Fruit fly (Drosophila melanogaster) whole organism, embryonic: ENCODE data around the gene CG31525.

ENCODE experiments used
- ATbp ChIP-seq: fragments of 200-800 bp; sonication (Bioruptor generic); optimal IDR thresholded peaks from 2 replicates; lab custom pipeline; 2017; ENCODE audit warnings: missing biosample characterization, mild to moderate bottlenecking, missing genetic modification characterization, missing genetic modification reagents
- Adf1 ChIP-seq: fragments of 200-800 bp; sonication (Bioruptor generic); IDR thresholded peaks from 2 replicates; pipeline ENCODE4 v1.3.6; 2022; ENCODE audit warnings: missing biosample characterization, missing genetic modification characterization
- Antp ChIP-seq: fragments of 200-800 bp; sonication (Bioruptor generic); optimal IDR thresholded peaks from 3 replicates; lab custom pipeline; 2016; ENCODE audit warnings: missing biosample characterization, missing genetic modification characterization
- Atf6 ChIP-seq: fragments of 200-800 bp; sonication (Bioruptor generic); IDR thresholded peaks from 2 replicates; pipeline ENCODE4 v1.3.6; 2022; ENCODE audit warnings: missing biosample characterization, missing genetic modification characterization
- CG10979 ChIP-seq: fragments of 200-800 bp; sonication (Bioruptor generic); optimal IDR thresholded peaks from 2 replicates; lab custom pipeline; 2018; ENCODE audit warnings: missing biosample characterization, mild to moderate bottlenecking, missing genetic modification characterization, moderate library complexity
- CG11504 ChIP-seq: fragments of 200-800 bp; sonication (Bioruptor generic); optimal IDR thresholded peaks from 3 replicates; lab custom pipeline; 2019; ENCODE audit warnings: missing biosample characterization, mild to moderate bottlenecking, missing genetic modification characterization, moderate library complexity
- CG13296 ChIP-seq: fragments of 200-800 bp; sonication (Bioruptor generic); optimal IDR thresholded peaks from 3 replicates; lab custom pipeline; 2018; ENCODE audit warnings: missing biosample characterization, mild to moderate bottlenecking, missing genetic modification characterization
- CG14860 ChIP-seq: fragments of 200-800 bp; sonication (Bioruptor generic); IDR thresholded peaks from 3 replicates; pipeline ENCODE4 v1.3.6; 2022; ENCODE audit warnings: missing biosample characterization, missing genetic modification characterization; ENCODE audit not compliant: partially characterized antibody
- CG14965 ChIP-seq: fragments of 200-800 bp; sonication (Bioruptor generic); optimal IDR thresholded peaks from 2 replicates; lab custom pipeline; 2016; ENCODE audit warnings: missing biosample characterization, missing genetic modification characterization, borderline replicate concordance
- CG15479 ChIP-seq: fragments of 200-800 bp; sonication (Bioruptor generic); optimal IDR thresholded peaks from 3 replicates; lab custom pipeline; 2019; ENCODE audit warnings: missing biosample characterization, mild to moderate bottlenecking, missing genetic modification characterization, moderate library complexity
- CG16815 ChIP-seq: fragments of 200-800 bp; sonication (Bioruptor generic); optimal IDR thresholded peaks from 3 replicates; lab custom pipeline; 2017; ENCODE audit warnings: missing biosample characterization, mild to moderate bottlenecking, missing genetic modification characterization
- CG17385 ChIP-seq: fragments of 200-800 bp; sonication (Bioruptor generic); optimal IDR thresholded peaks from 3 replicates; lab custom pipeline; 2018; ENCODE audit warnings: missing biosample characterization, mild to moderate bottlenecking, missing genetic modification characterization
- CG1832 ChIP-seq: fragments of 200-800 bp; sonication (Bioruptor generic); optimal IDR thresholded peaks from 2 replicates; lab custom pipeline; 2017; ENCODE audit warnings: missing biosample characterization, mild to moderate bottlenecking, missing genetic modification characterization, inconsistent platforms
- CG2116 ChIP-seq: fragments of 200-800 bp; sonication (Bioruptor generic); optimal IDR thresholded peaks from 3 replicates; lab custom pipeline; 2018; ENCODE audit warnings: missing biosample characterization, mild to moderate bottlenecking, missing genetic modification characterization
- CG2120 ChIP-seq: fragments of 200-800 bp; sonication (Bioruptor generic); optimal IDR thresholded peaks from 3 replicates; lab custom pipeline; 2016; ENCODE audit warnings: missing biosample characterization, missing genetic modification characterization
- CG2678 ChIP-seq: fragments of 200-800 bp; sonication (Bioruptor generic); optimal IDR thresholded peaks from 3 replicates; lab custom pipeline; 2019; ENCODE audit warnings: missing biosample characterization, mild to moderate bottlenecking, missing genetic modification characterization, moderate library complexity
- CG33213 ChIP-seq: fragments of 200-800 bp; sonication (Bioruptor generic); optimal IDR thresholded peaks from 3 replicates; lab custom pipeline; 2016; ENCODE audit warnings: missing biosample characterization, missing genetic modification characterization
- CG3726 ChIP-seq: fragments of 200-800 bp; sonication (Bioruptor generic); IDR thresholded peaks from 3 replicates; pipeline ENCODE4, ENCODE4 v1.3.6; 2022; ENCODE audit warnings: missing biosample characterization, missing genetic modification characterization
- CG4854 ChIP-seq: fragments of 200-800 bp; sonication (Bioruptor generic); optimal IDR thresholded peaks from 2 replicates; lab custom pipeline; 2016; ENCODE audit warnings: missing biosample characterization, missing genetic modification characterization, inconsistent platforms
- CG9817 ChIP-seq: fragments of 200-800 bp; sonication (Bioruptor generic); optimal IDR thresholded peaks from 2 replicates; lab custom pipeline; 2018; ENCODE audit warnings: missing biosample characterization, mild to moderate bottlenecking, missing genetic modification characterization, moderate library complexity
- Chrac-16 ChIP-seq: fragments of 200-800 bp; sonication (Bioruptor generic); optimal IDR thresholded peaks from 3 replicates; lab custom pipeline; 2016; ENCODE audit warnings: missing biosample characterization, missing genetic modification characterization
- Deaf1 ChIP-seq: fragments of 200-800 bp; optimal IDR thresholded peaks from 3 replicates; lab custom pipeline; 2019; ENCODE audit warnings: missing biosample characterization, mild to moderate bottlenecking, missing genetic modification characterization, moderate library complexity
- Dp ChIP-seq: fragments of 200-800 bp; sonication (Bioruptor generic); optimal IDR thresholded peaks from 2 replicates; lab custom pipeline; 2018; ENCODE audit warnings: missing biosample characterization, mild to moderate bottlenecking, missing genetic modification characterization, moderate library complexity
- Gsc ChIP-seq: fragments of 200-800 bp; sonication (Bioruptor generic); IDR thresholded peaks from 2 replicates; pipeline ENCODE4 v1.3.6; 2022; ENCODE audit warnings: missing biosample characterization, missing genetic modification characterization
- Mrtf ChIP-seq: fragments of 200-800 bp; sonication (Bioruptor generic); IDR thresholded peaks from 3 replicates; pipeline ENCODE4 v1.3.6; 2022; ENCODE audit warnings: missing biosample characterization, missing genetic modification characterization
- NC2β ChIP-seq: fragments of 200-800 bp; sonication (Bioruptor generic); optimal IDR thresholded peaks from 2 replicates; lab custom pipeline; 2016; ENCODE audit warnings: missing biosample characterization, missing genetic modification characterization
- Sox100B ChIP-seq: fragments of 200-800 bp; sonication (Bioruptor generic); optimal IDR thresholded peaks from 3 replicates; lab custom pipeline; 2018; ENCODE audit warnings: missing biosample characterization, mild to moderate bottlenecking, missing genetic modification characterization
- bigmax ChIP-seq: fragments of 200-800 bp; sonication (Bioruptor generic); optimal IDR thresholded peaks from 2 replicates; lab custom pipeline; 2018; ENCODE audit warnings: missing biosample characterization, mild to moderate bottlenecking, missing genetic modification characterization
- cato ChIP-seq: fragments of 200-800 bp; sonication (Bioruptor generic); optimal IDR thresholded peaks from 2 replicates; lab custom pipeline; 2016; ENCODE audit warnings: missing biosample characterization, missing genetic modification characterization, borderline replicate concordance
- exex ChIP-seq: fragments of 200-800 bp; sonication (Bioruptor generic); optimal IDR thresholded peaks from 4 replicates; lab custom pipeline; 2018; ENCODE audit warnings: missing biosample characterization, mild to moderate bottlenecking, missing genetic modification characterization, moderate library complexity
- ftz-f1 ChIP-seq: fragments of 200-800 bp; sonication (Bioruptor generic); optimal IDR thresholded peaks from 2 replicates; lab custom pipeline; 2016; ENCODE audit warnings: missing biosample characterization, missing genetic modification characterization
- fu2 ChIP-seq: fragments of 200-800 bp; sonication (Bioruptor generic); optimal IDR thresholded peaks from 2 replicates; lab custom pipeline; 2016; ENCODE audit warnings: missing biosample characterization, missing genetic modification characterization
- gsb-n ChIP-seq: fragments of 200-800 bp; sonication (Bioruptor generic); optimal IDR thresholded peaks from 3 replicates; lab custom pipeline; 2018; ENCODE audit warnings: missing biosample characterization, mild to moderate bottlenecking, missing genetic modification characterization
- jumu ChIP-seq: fragments of 200-800 bp; sonication (Bioruptor generic); optimal IDR thresholded peaks from 3 replicates; lab custom pipeline; 2016; ENCODE audit warnings: missing biosample characterization, missing genetic modification characterization
- kah ChIP-seq: fragments of 200-800 bp; sonication (Bioruptor generic); optimal IDR thresholded peaks from 2 replicates; lab custom pipeline; 2018; ENCODE audit warnings: missing biosample characterization, mild to moderate bottlenecking, missing genetic modification characterization
- nmo ChIP-seq: fragments of 200-800 bp; sonication (Bioruptor generic); optimal IDR thresholded peaks from 2 replicates; lab custom pipeline; 2018; ENCODE audit warnings: missing biosample characterization, mild to moderate bottlenecking, missing genetic modification characterization, moderate library complexity
- nom ChIP-seq: fragments of 200-800 bp; sonication (Bioruptor generic); optimal IDR thresholded peaks from 2 replicates; lab custom pipeline; 2017; ENCODE audit warnings: missing biosample characterization, missing genetic modification characterization, mild to moderate bottlenecking, moderate library complexity, missing genetic modification reagents
- otp ChIP-seq: fragments of 200-800 bp; sonication (Bioruptor generic); IDR thresholded peaks from 3 replicates; pipeline ENCODE4, ENCODE4 v1.3.6; 2022; ENCODE audit warnings: missing biosample characterization, missing genetic modification characterization
- pfk ChIP-seq: fragments of 200-800 bp; sonication (Bioruptor generic); optimal IDR thresholded peaks from 2 replicates; lab custom pipeline; 2018; ENCODE audit warnings: missing biosample characterization, mild to moderate bottlenecking, missing genetic modification characterization, moderate library complexity
- pnt ChIP-seq: fragments of 200-800 bp; sonication (Bioruptor generic); optimal IDR thresholded peaks from 3 replicates; lab custom pipeline; 2016; ENCODE audit warnings: missing biosample characterization, missing genetic modification characterization
- psq ChIP-seq: fragments of 200-800 bp; sonication (Bioruptor generic); optimal IDR thresholded peaks from 2 replicates; lab custom pipeline; 2017; ENCODE audit warnings: missing biosample characterization, missing genetic modification characterization
- seq ChIP-seq: fragments of 200-800 bp; sonication (Bioruptor generic); IDR thresholded peaks from 2 replicates; pipeline ENCODE4 v1.3.6; 2022; ENCODE audit warnings: missing biosample characterization, missing genetic modification characterization
- slbo ChIP-seq: fragments of 200-800 bp; sonication (Bioruptor generic); IDR thresholded peaks from 2 replicates; pipeline ENCODE4 v1.3.6; 2022; ENCODE audit warnings: missing biosample characterization, missing genetic modification characterization
- stwl ChIP-seq: fragments of 200-800 bp; sonication (Bioruptor generic); optimal IDR thresholded peaks from 3 replicates; lab custom pipeline; 2018; ENCODE audit warnings: missing biosample characterization, mild to moderate bottlenecking, missing genetic modification characterization, moderate library complexity
- sug ChIP-seq: fragments of 200-800 bp; optimal IDR thresholded peaks from 2 replicates; lab custom pipeline; 2019; ENCODE audit warnings: missing biosample characterization, mild to moderate bottlenecking, missing genetic modification characterization, moderate library complexity
- toy ChIP-seq: fragments of 200-800 bp; sonication (Bioruptor generic); IDR thresholded peaks from 2 replicates; pipeline ENCODE4 v1.3.6; 2022; ENCODE audit warnings: missing biosample characterization, missing genetic modification characterization
- unpg ChIP-seq: fragments of 200-800 bp; sonication (Bioruptor generic); optimal IDR thresholded peaks from 3 replicates; lab custom pipeline; 2018; ENCODE audit warnings: missing biosample characterization, mild to moderate bottlenecking, missing genetic modification characterization, moderate library complexity
- zen2 ChIP-seq: fragments of 200-800 bp; sonication (Bioruptor generic); IDR thresholded peaks from 3 replicates; pipeline ENCODE4 v1.3.6; 2022; ENCODE audit warnings: missing biosample characterization, missing genetic modification characterization; ENCODE audit not compliant: partially characterized antibody

Gene CG31525

DNA sequence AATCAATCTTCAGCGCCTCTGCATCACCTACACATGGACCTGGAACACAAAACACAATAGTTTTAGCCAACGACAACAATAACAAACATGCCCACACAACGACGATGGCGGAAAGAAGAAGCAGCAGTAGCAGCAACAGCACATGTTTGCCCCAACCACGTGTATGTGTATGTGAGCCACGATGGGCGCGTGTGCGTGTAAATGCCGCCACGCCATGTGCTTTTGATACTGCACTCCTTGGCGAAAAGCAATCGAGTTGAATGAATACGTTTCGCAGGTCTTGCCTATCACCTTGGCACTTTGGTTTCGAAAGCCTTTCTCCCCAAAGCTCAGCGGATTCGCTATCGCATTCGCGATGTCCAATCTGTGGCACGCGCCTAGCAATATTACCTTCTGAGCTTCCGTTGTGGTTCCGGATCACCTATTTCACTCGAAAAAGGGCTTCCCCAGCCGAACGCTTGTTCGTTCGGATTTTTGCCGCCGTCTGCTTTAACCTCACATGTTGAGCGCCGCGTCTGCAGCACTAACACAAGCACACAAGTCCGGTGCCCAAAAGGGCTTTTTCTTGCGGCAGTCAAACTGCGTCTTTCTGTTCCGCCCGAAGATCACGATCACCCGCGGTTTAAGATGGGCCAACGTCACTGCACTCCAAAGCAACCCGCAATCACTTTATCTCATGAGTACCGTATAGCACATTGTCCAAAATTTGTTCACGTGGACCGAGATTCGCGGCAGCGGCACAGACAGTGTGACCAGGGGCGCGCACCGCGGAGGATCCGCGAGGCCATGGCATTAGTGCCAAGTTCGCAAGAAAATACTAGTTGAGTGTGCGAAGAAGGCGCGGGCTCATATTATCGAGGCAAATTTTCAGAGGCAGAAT lies 2.0 kb downstream of the CG31525 start, which contains the start of gene srl (continued):
- TF ChIP-seq Adf1 (GFP tag; lab: Robert Waterston, UW), result peak; percentile 72
- TF ChIP-seq pfk (GFP tag; lab: Kevin White, UChicago), result peak; percentile 13
- no peak for TF ChIP-seq gsb-n (tag; lab: Kevin White, UChicago)
- TF ChIP-seq CG4854 (GFP tag; lab: Kevin White, UChicago), result no peak
- peak; percentile 53 for TF ChIP-seq CG33213 (GFP tag; lab: Kevin White, UChicago)
- TF ChIP-seq jumu (GFP tag; lab: Kevin White, UChicago), result peak; percentile 15
- no peak for TF ChIP-seq cato (GFP tag; lab: Kevin White, UChicago)
- no peak for TF ChIP-seq psq (GFP tag; lab: Kevin White, UChicago)
- peak; percentile 95 for TF ChIP-seq CG17385
- peak; percentile 78 for TF ChIP-seq Dp (GFP tag; lab: Kevin White, UChicago)
- no peak for TF ChIP-seq exex (tag; lab: Kevin White, UChicago)
- no peak for TF ChIP-seq Antp (GFP tag; lab: Kevin White, UChicago)
- no peak for TF ChIP-seq seq
- no peak for TF ChIP-seq Gsc (GFP tag; lab: Robert Waterston, UW)
- peak; percentile 86 for TF ChIP-seq ftz-f1 (GFP tag; lab: Kevin White, UChicago)
- TF ChIP-seq stwl, result peak; percentile 72
- 0 out of 3 replicates have a peak, but pooled peaks have one; percentile 5 for TF ChIP-seq otp
- TF ChIP-seq zen2, result 0 out of 3 replicates have a peak, but pooled peaks have one; percentile 49
- TF ChIP-seq nmo (GFP tag; lab: Kevin White, UChicago), result peak; percentile 3
- TF ChIP-seq CG10979 (tag; lab: Kevin White, UChicago), result peak; percentile 8
- TF ChIP-seq CG2120, result no peak
- no peak for TF ChIP-seq slbo (GFP tag; lab: Robert Waterston, UW)
- TF ChIP-seq CG11504 (tag; lab: Kevin White, UChicago), result no peak
- TF ChIP-seq CG2116 (GFP tag; lab: Kevin White, UChicago), result peak; percentile 70
- TF ChIP-seq CG2678 (tag; lab: Kevin White, UChicago), result no peak
- no peak for TF ChIP-seq pnt (GFP tag; lab: Kevin White, UChicago)
- no peak for TF ChIP-seq CG13296 (GFP tag; lab: Kevin White, UChicago)
- no peak for TF ChIP-seq nom (GFP tag; lab: Kevin White, UChicago)
- TF ChIP-seq Mrtf (GFP tag; lab: Robert Waterston, UW), result no peak
- no peak for TF ChIP-seq CG16815 (GFP tag; lab: Kevin White, UChicago)
- TF ChIP-seq CG9817, result no peak
- no peak for TF ChIP-seq CG15479 (GFP tag; lab: Kevin White, UChicago)
- no peak for TF ChIP-seq CG1832 (GFP tag; lab: Kevin White, UChicago)
- TF ChIP-seq NC2β (GFP tag; lab: Kevin White, UChicago), result peak; percentile 29
- no peak for TF ChIP-seq unpg (GFP tag; lab: Kevin White, UChicago)
- TF ChIP-seq Deaf1 (tag; lab: Kevin White, UChicago), result peak; percentile 78
- no peak for TF ChIP-seq Sox100B (GFP tag; lab: Kevin White, UChicago)
- TF ChIP-seq toy (GFP tag; lab: Robert Waterston, UW), result no peak
- TF ChIP-seq CG14860 (GFP tag; lab: Robert Waterston, UW), result no peak
- peak; percentile 17 for TF ChIP-seq kah (GFP tag; lab: Kevin White, UChicago)
- no peak for TF ChIP-seq Chrac-16
- TF ChIP-seq ATbp, result no peak
- peak; percentile 20; the same call in 1 of the 2 replicates for TF ChIP-seq Atf6
- peak; percentile 97 for TF ChIP-seq bigmax
- TF ChIP-seq fu2 (GFP tag; lab: Kevin White, UChicago), result no peak
- TF ChIP-seq CG14965, result no peak
- TF ChIP-seq sug, result peak; percentile 44
- TF ChIP-seq CG3726 (GFP tag; lab: Robert Waterston, UW), result no peak
